Fruit fly (Drosophila melanogaster) whole organism, embryonic: ENCODE measurements around the gene CheA75a.

ENCODE experiments used
- BtbVII ChIP-seq: fragments of 200-800 bp; sonication (Bioruptor generic); optimal IDR thresholded peaks from 3 replicates; lab custom pipeline; 2017; ENCODE audit warnings: missing biosample characterization, mild to moderate bottlenecking, missing genetic modification characterization
- Bteb2 ChIP-seq: fragments of 200-800 bp; sonication (Bioruptor generic); optimal IDR thresholded peaks from 2 replicates; lab custom pipeline; 2016; ENCODE audit warnings: missing biosample characterization, missing genetic modification characterization
- CG10654 ChIP-seq: fragments of 200-800 bp; sonication (Bioruptor generic); optimal IDR thresholded peaks from 2 replicates; lab custom pipeline; 2016; ENCODE audit warnings: missing biosample characterization, missing genetic modification characterization
- CG11723 ChIP-seq: fragments of 200-800 bp; sonication (Bioruptor generic); optimal IDR thresholded peaks from 2 replicates; lab custom pipeline; 2017; ENCODE audit warnings: missing biosample characterization, mild to moderate bottlenecking, missing genetic modification characterization
- CG1529 ChIP-seq: fragments of 200-800 bp; sonication (Bioruptor generic); optimal IDR thresholded peaks from 3 replicates; lab custom pipeline; 2018; ENCODE audit warnings: missing biosample characterization, missing genetic modification characterization
- CG1602 ChIP-seq: fragments of 200-800 bp; sonication (Bioruptor generic); optimal IDR thresholded peaks from 3 replicates; lab custom pipeline; 2016; ENCODE audit warnings: missing biosample characterization, missing genetic modification characterization
- CG17612 ChIP-seq: fragments of 200-800 bp; sonication (Bioruptor generic); IDR thresholded peaks from 2 replicates; pipeline ENCODE4 v1.3.6; 2022; ENCODE audit warnings: missing biosample characterization, missing genetic modification characterization
- CG2129 ChIP-seq: fragments of 200-800 bp; sonication (Bioruptor generic); IDR thresholded peaks from 2 replicates; pipeline ENCODE4 v1.3.6; 2022; ENCODE audit warnings: missing biosample characterization, missing genetic modification characterization; ENCODE audit not compliant: partially characterized antibody
- CG34224 ChIP-seq: fragments of 200-800 bp; sonication (Bioruptor generic); IDR thresholded peaks from 3 replicates; pipeline ENCODE4 v1.3.6; 2022; ENCODE audit warnings: missing biosample characterization, missing genetic modification characterization; ENCODE audit not compliant: partially characterized antibody
- CG4360 ChIP-seq: fragments of 200-800 bp; sonication (Bioruptor generic); IDR thresholded peaks from 2 replicates; pipeline ENCODE4 v1.3.6; 2022; ENCODE audit warnings: missing biosample characterization, missing genetic modification characterization
- CG43689 ChIP-seq: fragments of 200-800 bp; sonication (Bioruptor generic); IDR thresholded peaks from 2 replicates; pipeline ENCODE4 v1.3.6; 2022; ENCODE audit warnings: missing biosample characterization, missing genetic modification characterization
- CG4820 ChIP-seq: fragments of 200-800 bp; sonication (Bioruptor generic); optimal IDR thresholded peaks from 3 replicates; lab custom pipeline; 2016; ENCODE audit warnings: missing biosample characterization, missing genetic modification characterization
- CG6175 ChIP-seq: fragments of 200-800 bp; sonication (Bioruptor generic); IDR thresholded peaks from 3 replicates; pipeline ENCODE4 v1.3.6; 2022; ENCODE audit warnings: missing biosample characterization, missing genetic modification characterization
- CG6854 ChIP-seq: fragments of 200-800 bp; sonication (Bioruptor generic); optimal IDR thresholded peaks from 3 replicates; lab custom pipeline; 2017; ENCODE audit warnings: missing biosample characterization, mild to moderate bottlenecking, missing genetic modification characterization
- CG7271 ChIP-seq: fragments of 200-800 bp; sonication (Bioruptor generic); optimal IDR thresholded peaks from 2 replicates; lab custom pipeline; 2018; ENCODE audit warnings: missing biosample characterization, mild to moderate bottlenecking, missing genetic modification characterization, moderate library complexity
- CG7372 ChIP-seq: fragments of 200-800 bp; sonication (Bioruptor generic); IDR thresholded peaks from 2 replicates; pipeline ENCODE4 v1.3.6; 2022; ENCODE audit warnings: missing biosample characterization, missing genetic modification characterization
- CG8281 ChIP-seq: fragments of 200-800 bp; sonication (Bioruptor generic); optimal IDR thresholded peaks from 2 replicates; lab custom pipeline; 2018; ENCODE audit warnings: missing biosample characterization, mild to moderate bottlenecking, missing genetic modification characterization, moderate library complexity
- CG8388 ChIP-seq: fragments of 200-800 bp; sonication (Bioruptor generic); optimal IDR thresholded peaks from 2 replicates; lab custom pipeline; 2019; ENCODE audit warnings: missing biosample characterization, mild to moderate bottlenecking, missing genetic modification characterization, moderate library complexity
- CG9876 ChIP-seq: fragments of 200-800 bp; sonication (Bioruptor generic); optimal IDR thresholded peaks from 2 replicates; lab custom pipeline; 2016; ENCODE audit warnings: missing biosample characterization, missing genetic modification characterization
- D ChIP-seq, 2 experiments: fragments of 200-800 bp in 1 of 2; fragments of >200 bp in 1 of 2; sonication (Bioruptor generic) in 1 of 2; optimal IDR thresholded peaks; 2 replicates in 1 of 2; 3 replicates in 1 of 2; lab custom pipeline; 2017; ENCODE audit warnings: mild to moderate bottlenecking in 1 of 2, missing biosample characterization in 1 of 2, missing genetic modification characterization in 1 of 2, missing genetic modification reagents in 1 of 2
- Deaf1 ChIP-seq: fragments of 200-800 bp; optimal IDR thresholded peaks from 3 replicates; lab custom pipeline; 2019; ENCODE audit warnings: missing biosample characterization, mild to moderate bottlenecking, missing genetic modification characterization, moderate library complexity
- ERR ChIP-seq: fragments of 200-800 bp; sonication (Bioruptor generic); optimal IDR thresholded peaks from 2 replicates; lab custom pipeline; 2016; ENCODE audit warnings: missing biosample characterization, missing genetic modification characterization
- Fer3 ChIP-seq: fragments of 200-800 bp; sonication (Bioruptor generic); optimal IDR thresholded peaks from 2 replicates; lab custom pipeline; 2018; ENCODE audit warnings: missing biosample characterization, mild to moderate bottlenecking, missing genetic modification characterization, moderate library complexity
- HmgD ChIP-seq: fragments of 200-800 bp; sonication (Bioruptor generic); optimal IDR thresholded peaks from 3 replicates; lab custom pipeline; 2016; ENCODE audit warnings: missing biosample characterization, missing genetic modification characterization
- Hr3 ChIP-seq: fragments of 200-800 bp; sonication (Bioruptor generic); optimal IDR thresholded peaks from 3 replicates; lab custom pipeline; 2016; ENCODE audit warnings: missing biosample characterization, missing genetic modification characterization
- Kr ChIP-seq: fragments of 200-800 bp; sonication (Bioruptor generic); optimal IDR thresholded peaks from 2 replicates; lab custom pipeline; 2017; ENCODE audit warnings: missing biosample characterization, mild to moderate bottlenecking, missing genetic modification characterization
- Lim3 ChIP-seq: fragments of 200-800 bp; sonication (Bioruptor generic); IDR thresholded peaks from 2 replicates; pipeline ENCODE4 v1.3.6; 2022; ENCODE audit warnings: missing biosample characterization, missing genetic modification characterization
- Myb ChIP-seq: fragments of 200-800 bp; sonication (Bioruptor generic); optimal IDR thresholded peaks from 2 replicates; lab custom pipeline; 2016; ENCODE audit warnings: missing biosample characterization, missing genetic modification characterization
- NC2β ChIP-seq: fragments of 200-800 bp; sonication (Bioruptor generic); optimal IDR thresholded peaks from 2 replicates; lab custom pipeline; 2016; ENCODE audit warnings: missing biosample characterization, missing genetic modification characterization
- ac ChIP-seq: fragments of 200-800 bp; sonication (Bioruptor generic); optimal IDR thresholded peaks from 3 replicates; lab custom pipeline; 2017; ENCODE audit warnings: missing biosample characterization, mild to moderate bottlenecking, missing genetic modification characterization
- amos ChIP-seq: fragments of 200-800 bp; sonication (Bioruptor generic); IDR thresholded peaks from 2 replicates; pipeline ENCODE4 v1.3.6; 2022; ENCODE audit warnings: missing biosample characterization, missing genetic modification characterization; ENCODE audit not compliant: partially characterized antibody
- ap ChIP-seq: fragments of 200-800 bp; sonication (Bioruptor generic); IDR thresholded peaks from 2 replicates; pipeline ENCODE4 v1.3.6; 2022; ENCODE audit warnings: missing biosample characterization, missing genetic modification characterization
- cg ChIP-seq: fragments of 200-800 bp; sonication (Bioruptor generic); optimal IDR thresholded peaks from 3 replicates; lab custom pipeline; 2019; ENCODE audit warnings: missing biosample characterization, mild to moderate bottlenecking, missing genetic modification characterization, moderate library complexity
- crol ChIP-seq: fragments of 200-800 bp; sonication (Bioruptor generic); IDR thresholded peaks from 2 replicates; pipeline ENCODE4 v1.3.6; 2022; ENCODE audit warnings: missing biosample characterization, missing genetic modification characterization
- dan ChIP-seq: fragments of 200-800 bp; sonication (Bioruptor generic); IDR thresholded peaks from 2 replicates; pipeline ENCODE4 v1.3.6; 2022; ENCODE audit warnings: missing biosample characterization, missing genetic modification characterization
- dimm ChIP-seq: fragments of 200-800 bp; sonication (Bioruptor generic); IDR thresholded peaks from 2 replicates; pipeline ENCODE4 v1.3.6; 2022; ENCODE audit warnings: missing biosample characterization, missing genetic modification characterization
- emc ChIP-seq: fragments of 200-800 bp; sonication (Bioruptor generic); optimal IDR thresholded peaks from 2 replicates; lab custom pipeline; 2016; ENCODE audit warnings: missing biosample characterization, missing genetic modification characterization
- eve ChIP-seq, 2 experiments: fragments of >200 bp; optimal IDR thresholded peaks; 2 replicates each; lab custom pipeline; 2017; ENCODE audit warnings: missing biosample characterization in 2 of 2, missing genetic modification characterization in 2 of 2
- fd96Cb ChIP-seq: fragments of 200-800 bp; sonication (Bioruptor generic); optimal IDR thresholded peaks from 2 replicates; lab custom pipeline; 2018; ENCODE audit warnings: missing biosample characterization, mild to moderate bottlenecking, missing genetic modification characterization, moderate library complexity
- gce ChIP-seq: fragments of 200-800 bp; sonication (Bioruptor generic); IDR thresholded peaks from 3 replicates; pipeline ENCODE4 v1.3.6; 2022; ENCODE audit warnings: missing biosample characterization, missing genetic modification characterization
- her ChIP-seq: fragments of 200-800 bp; sonication (Bioruptor generic); optimal IDR thresholded peaks from 2 replicates; lab custom pipeline; 2016; ENCODE audit warnings: missing biosample characterization, missing genetic modification characterization
- insv ChIP-seq, 2 experiments: fragments of 200-800 bp; sonication (Bioruptor generic); optimal IDR thresholded peaks; 3 replicates each; lab custom pipeline; 2016 to 2018; ENCODE audit warnings: missing biosample characterization in 2 of 2, missing genetic modification characterization in 2 of 2
- jigr1 ChIP-seq: fragments of 200-800 bp; sonication (Bioruptor generic); IDR thresholded peaks from 3 replicates; pipeline ENCODE4 v1.3.6; 2022; ENCODE audit warnings: missing biosample characterization, missing genetic modification characterization
- kay ChIP-seq: fragments of 200-800 bp; sonication (Bioruptor generic); optimal IDR thresholded peaks from 2 replicates; lab custom pipeline; 2016; ENCODE audit warnings: missing biosample characterization, missing genetic modification characterization
- ranshi ChIP-seq: fragments of 200-800 bp; sonication (Bioruptor generic); IDR thresholded peaks from 2 replicates; pipeline ENCODE4 v1.3.6; 2022; ENCODE audit warnings: missing biosample characterization, missing genetic modification characterization
- repo ChIP-seq: fragments of 200-800 bp; sonication (Bioruptor generic); optimal IDR thresholded peaks from 2 replicates; lab custom pipeline; 2016; ENCODE audit warnings: missing biosample characterization, missing genetic modification characterization
- rib ChIP-seq: fragments of 200-800 bp; sonication (Bioruptor generic); IDR thresholded peaks from 2 replicates; pipeline ENCODE4 v1.3.6; 2022; ENCODE audit warnings: missing biosample characterization, missing genetic modification characterization
- row ChIP-seq: fragments of 200-800 bp; sonication (Bioruptor generic); IDR thresholded peaks from 3 replicates; pipeline ENCODE4 v1.3.6; 2022; ENCODE audit warnings: missing biosample characterization, missing genetic modification characterization
- tin ChIP-seq: fragments of 200-800 bp; sonication (Bioruptor generic); optimal IDR thresholded peaks from 3 replicates; lab custom pipeline; 2016; ENCODE audit warnings: missing biosample characterization, missing genetic modification characterization
- trem ChIP-seq: fragments of 200-800 bp; optimal IDR thresholded peaks from 3 replicates; lab custom pipeline; 2019; ENCODE audit warnings: missing biosample characterization, mild to moderate bottlenecking, missing genetic modification characterization, moderate library complexity
- ttk ChIP-seq: fragments of 200-800 bp; sonication (Bioruptor generic); IDR thresholded peaks from 2 replicates; pipeline ENCODE4 v2.1.2; 2022; ENCODE audit warnings: missing biosample characterization, missing genetic modification characterization
- zf30C ChIP-seq: fragments of 200-800 bp; sonication (Bioruptor generic); optimal IDR thresholded peaks from 3 replicates; lab custom pipeline; 2018; ENCODE audit warnings: missing biosample characterization, mild to moderate bottlenecking, missing genetic modification characterization

CheA75a gene

DNA sequence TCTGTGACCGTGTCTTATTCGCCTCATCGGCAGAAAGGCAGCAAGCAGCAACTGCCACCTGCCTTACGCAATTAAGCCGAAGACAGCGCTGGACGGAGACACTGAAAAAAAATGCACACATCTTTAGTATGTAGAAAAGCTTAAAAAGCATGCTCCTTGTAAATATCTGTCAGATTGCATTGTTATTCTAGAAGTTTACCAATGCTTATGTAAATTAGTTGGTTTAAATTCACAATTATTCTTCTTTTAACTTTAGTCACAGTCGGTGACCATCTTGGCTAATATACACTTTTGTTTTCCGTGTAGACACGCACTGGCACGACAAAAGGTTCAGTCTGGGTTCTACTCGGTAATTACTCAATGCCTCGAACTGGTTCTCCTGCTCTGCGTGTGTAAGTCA lies 36.2 kb upstream of the CheA75a start (continued):
- TF ChIP-seq Bteb2 (GFP tag; lab: Kevin White, UChicago) (no peak), Myb (GFP tag; lab: Kevin White, UChicago) (peak; percentile 26), CG1602 (GFP tag; lab: Kevin White, UChicago) (peak; percentile 4), HmgD (GFP tag; lab: Kevin White, UChicago) (no peak), CG6854 (GFP tag; lab: Kevin White, UChicago) (no peak), ERR (GFP tag; lab: Kevin White, UChicago) (no peak), row (peak; percentile 62; the same call in 2 of the 3 replicates), CG34224 (no peak), cg (no peak), CG8388 (GFP tag; lab: Kevin White, UChicago) (peak; percentile 48), D (optimal IDR thresholded peaks at IDR 0.05; lab: Kevin White, UChicago) (no peak), D (GFP tag; optimal IDR thresholded peaks at IDR 0.05; lab: Kevin White, UChicago) (peak; percentile 58), crol (GFP tag; lab: Robert Waterston, UW) (no peak), eve (GFP tag; optimal IDR thresholded peaks at IDR 0.05; lab: Kevin White, UChicago) (peak in 1 of 2 experiments; percentile 4), dimm (GFP tag; lab: Robert Waterston, UW) (no peak), repo (GFP tag; lab: Kevin White, UChicago) (no peak), CG10654 (peak; percentile 19), Lim3 (no peak), fd96Cb (tag; lab: Kevin White, UChicago) (peak; percentile 37), Kr (GFP tag; lab: Kevin White, UChicago) (no peak), tin (GFP tag; lab: Kevin White, UChicago) (peak; percentile 60), CG6175 (no peak), CG17612 (GFP tag; lab: Robert Waterston, UW) (no peak), Deaf1 (tag; lab: Kevin White, UChicago) (peak; percentile 32), ac (GFP tag; lab: Kevin White, UChicago) (peak; percentile 58), CG2129 (GFP tag; lab: Robert Waterston, UW) (no peak), CG11723 (GFP tag; lab: Kevin White, UChicago) (no peak), CG1529 (GFP tag; lab: Kevin White, UChicago) (peak; percentile 33), emc (GFP tag; lab: Kevin White, UChicago) (no peak), her (GFP tag; lab: Kevin White, UChicago) (peak; percentile 24), NC2β (GFP tag; lab: Kevin White, UChicago) (peak; percentile 47), jigr1 (GFP tag; lab: Robert Waterston, UW) (no peak), CG7372 (no peak), CG9876 (GFP tag; lab: Kevin White, UChicago) (no peak), ap (GFP tag; lab: Robert Waterston, UW) (no peak; the same call in 1 of the 2 replicates), ranshi (GFP tag; lab: Robert Waterston, UW) (peak; percentile 47; the same call in 1 of the 2 replicates), Hr3 (GFP tag; lab: Kevin White, UChicago) (peak; percentile 43), rib (GFP tag; lab: Robert Waterston, UW) (no peak), CG4360 (GFP tag; lab: Robert Waterston, UW) (no peak), gce (GFP tag; lab: Robert Waterston, UW) (no peak), BtbVII (GFP tag; lab: Kevin White, UChicago) (no peak), kay (GFP tag; lab: Kevin White, UChicago) (no peak), insv (GFP tag; optimal IDR thresholded peaks at IDR 0.05; lab: Kevin White, UChicago) (no peak), CG43689 (GFP tag; lab: Robert Waterston, UW) (no peak), Fer3 (tag; lab: Kevin White, UChicago) (peak; percentile 34), ttk (no peak), dan (no peak), amos (no peak), CG8281 (tag; lab: Kevin White, UChicago) (no peak), CG4820 (GFP tag; lab: Kevin White, UChicago) (peak; percentile 41), CG7271 (tag; lab: Kevin White, UChicago) (no peak), zf30C (peak; percentile 76), trem (peak; percentile 52)
